Fruit fly (Drosophila melanogaster): ENCODE data around the gene C3G.

C3G gene

dm6 chrX:6800726-6801296 is 2.6 kb downstream of the C3G start (continued):
- TF ChIP-seq esg (GFP tag; conservative IDR thresholded peaks at IDR 0.05) (0 out of 2 replicates have a peak, but pooled peaks have one; percentile 16), CG18011 (GFP tag; optimal IDR thresholded peaks at IDR 0.05) (no peak), CG4424 (GFP tag; optimal IDR thresholded peaks at IDR 0.05) (peak; percentile 45), CG34422 (GFP tag; IDR thresholded peaks at IDR 0.05) (0 out of 3 replicates have a peak, but pooled peaks have one; percentile 56), ttk (GFP tag; IDR thresholded peaks at IDR 0.05) (no peak), al (GFP tag; IDR thresholded peaks at IDR 0.05) (no peak), pb (GFP tag; optimal IDR thresholded peaks at IDR 0.05) (no peak), CG16863 (GFP tag; optimal IDR thresholded peaks at IDR 0.05) (no peak), CG10147 (GFP tag; optimal IDR thresholded peaks at IDR 0.05) (no peak), tup (GFP tag; optimal IDR thresholded peaks at IDR 0.05) (no peak), Taf1 (GFP tag; IDR thresholded peaks at IDR 0.05) (no peak), CG12155 (GFP tag; optimal IDR thresholded peaks at IDR 0.05) (peak; percentile 61), so (GFP tag; IDR thresholded peaks at IDR 0.05) (no peak), NFAT (GFP tag; IDR thresholded peaks at IDR 0.05) (no peak; the same call in 1 of the 2 replicates), aop (GFP tag; IDR thresholded peaks at IDR 0.05) (no peak), CG6254 (GFP tag; optimal IDR thresholded peaks at IDR 0.05) (peak; percentile 38), nom (GFP tag; optimal IDR thresholded peaks at IDR 0.05) (no peak), run (tag; optimal IDR thresholded peaks at IDR 0.05) (no peak), tx (GFP tag; optimal IDR thresholded peaks at IDR 0.05) (no peak), pum (GFP tag; optimal IDR thresholded peaks at IDR 0.05) (no peak), CG13424 (tag; optimal IDR thresholded peaks at IDR 0.05) (peak; percentile 37), CG33213 (GFP tag; optimal IDR thresholded peaks at IDR 0.05) (no peak), CG11398 (GFP tag; optimal IDR thresholded peaks at IDR 0.05) (no peak), CG3065 (GFP tag; optimal IDR thresholded peaks at IDR 0.05) (no peak), vfl (GFP tag; optimal IDR thresholded peaks at IDR 0.05) (no peak), zen2 (GFP tag; IDR thresholded peaks at IDR 0.05; ENCODE audit: partially characterized antibody) (no peak), CG4282 (GFP tag; optimal IDR thresholded peaks at IDR 0.05) (no peak), unpg (GFP tag; optimal IDR thresholded peaks at IDR 0.05) (peak; percentile 54), CG3847 (GFP tag; IDR thresholded peaks at IDR 0.05) (0 out of 2 replicates have a peak, but pooled peaks have one; percentile 16), CG10209 (GFP tag; optimal IDR thresholded peaks at IDR 0.05) (peak; percentile 45), Xbp1 (GFP tag; optimal IDR thresholded peaks at IDR 0.05) (peak; percentile 46), CG2116 (GFP tag; optimal IDR thresholded peaks at IDR 0.05) (no peak), Trl (optimal IDR thresholded peaks at IDR 0.05) (peak; percentile 22 to 53), Trl (GFP tag; optimal IDR thresholded peaks at IDR 0.05) (no peak), nerfin-1 (tag; optimal IDR thresholded peaks at IDR 0.05) (no peak), Tbp (GFP tag; optimal IDR thresholded peaks at IDR 0.05) (no peak), CG12071 (GFP tag; optimal IDR thresholded peaks at IDR 0.05) (no peak), Asciz (GFP tag; optimal IDR thresholded peaks at IDR 0.05) (no peak), Side (GFP tag; optimal IDR thresholded peaks at IDR 0.05) (no peak), CG3995 (GFP tag; optimal IDR thresholded peaks at IDR 0.05) (peak; percentile 2), CG8388 (GFP tag; optimal IDR thresholded peaks at IDR 0.05) (no peak), zfh2 (GFP tag; optimal IDR thresholded peaks at IDR 0.05) (no peak), CG16815 (GFP tag; optimal IDR thresholded peaks at IDR 0.05) (no peak), Usf (GFP tag; optimal IDR thresholded peaks at IDR 0.05) (no peak), Nf-YB (GFP tag; optimal IDR thresholded peaks at IDR 0.05) (no peak), CG15269 (tag; optimal IDR thresholded peaks at IDR 0.05) (peak; percentile 25), HLH3B (GFP tag; IDR thresholded peaks at IDR 0.05) (peak; percentile 23; the same call in 1 of the 2 replicates), pnt (GFP tag; optimal IDR thresholded peaks at IDR 0.05) (no peak), sob (GFP tag; IDR thresholded peaks at IDR 0.05) (no peak; the same call in 1 of the 2 replicates), jigr1 (GFP tag; IDR thresholded peaks at IDR 0.05) (no peak), otp (GFP tag; IDR thresholded peaks at IDR 0.05) (0 out of 3 replicates have a peak, but pooled peaks have one; percentile 24)

Measured in whole organism, embryonic.